Worm (Caenorhabditis elegans) whole organism, L2 larva: ENCODE data around the gene F26F12.3.

Experiments
- blmp-1 ChIP-seq: sonication (generic microtip); optimal IDR thresholded peaks from 2 replicates; lab custom pipeline; 2017; ENCODE audit warnings: missing genetic modification characterization, mild to moderate bottlenecking, missing compliant biosample characterization, antibody characterized with exemption, moderate library complexity; ENCODE audit not compliant: insufficient read depth
- ceh-16 ChIP-seq: fragments of 150-350 bp; optimal IDR thresholded peaks from 2 replicates; lab custom pipeline; 2014; ENCODE audit warnings: missing biosample characterization, missing genetic modification characterization
- ceh-82 ChIP-seq: fragments of 150-350 bp; optimal IDR thresholded peaks from 2 replicates; lab custom pipeline; 2014; ENCODE audit warnings: missing biosample characterization, missing genetic modification characterization
- fos-1 ChIP-seq: fragments of 150-350 bp; optimal IDR thresholded peaks from 2 replicates; lab custom pipeline; 2014; ENCODE audit warnings: missing biosample characterization, missing genetic modification characterization
- mab-5 ChIP-seq: fragments of 150-350 bp; optimal IDR thresholded peaks from 2 replicates; lab custom pipeline; 2014; ENCODE audit warnings: missing biosample characterization, missing genetic modification characterization
- mbf-1 ChIP-seq: sonication (generic microtip); optimal IDR thresholded peaks from 2 replicates; lab custom pipeline; 2017; ENCODE audit warnings: missing biosample characterization, missing genetic modification characterization
- nhr-12 ChIP-seq: fragments of 150-350 bp; optimal IDR thresholded peaks from 2 replicates; lab custom pipeline; 2014; ENCODE audit warnings: missing biosample characterization, missing genetic modification characterization
- nhr-25 ChIP-seq: fragments of 150-350 bp; sonication (generic microtip); optimal IDR thresholded peaks from 3 replicates; lab custom pipeline; 2014; ENCODE audit warnings: missing biosample characterization, missing genetic modification characterization
- skn-1 ChIP-seq: sonication (generic microtip); optimal IDR thresholded peaks from 2 replicates; lab custom pipeline; 2017; ENCODE audit warnings: missing biosample characterization, missing genetic modification characterization
- unc-55 ChIP-seq: fragments of 150-350 bp; sonication (generic microtip); optimal IDR thresholded peaks from 3 replicates; lab custom pipeline; 2014; ENCODE audit warnings: missing biosample characterization, missing genetic modification reagents, missing genetic modification characterization

- TF ChIP-seq ceh-16 (no peak), skn-1 (tag; lab: Kevin White, UChicago) (no peak), blmp-1 (no peak), nhr-25 (tag; lab: Kevin White, UChicago) (no peak), nhr-12 (tag; lab: Kevin White, UChicago) (no peak), fos-1 (tag; lab: Kevin White, UChicago) (no peak), ceh-82 (tag; lab: Kevin White, UChicago) (no peak), mab-5 (tag; lab: Kevin White, UChicago) (no peak), mbf-1 (tag; lab: Kevin White, UChicago) (no peak), unc-55 (GFP tag; lab: Kevin White, UChicago) (no peak)
Observed at ce11 chrV:5882429-5882828, 36.9 kb upstream of the F26F12.3 start.
